Worm (Caenorhabditis elegans): ENCODE measurements around the gene str-221.

ce11 chrV:1620537-1620936 lies 19.6 kb upstream of the str-221 start:
- TF ChIP-seq pqm-1 (tag; optimal IDR thresholded peaks at IDR 0.05) (no peak), nhr-12 (tag; optimal IDR thresholded peaks at IDR 0.05) (no peak), lin-13 (GFP tag; optimal IDR thresholded peaks at IDR 0.05) (no peak), fkh-8 (tag; optimal IDR thresholded peaks at IDR 0.05) (no peak), lin-39 (tag; optimal IDR thresholded peaks at IDR 0.05) (no peak), fos-1 (tag; optimal IDR thresholded peaks at IDR 0.05) (no peak), dpl-1 (GFP tag; optimal IDR thresholded peaks at IDR 0.05) (no peak), jun-1 (tag; optimal IDR thresholded peaks at IDR 0.05) (no peak), ces-1 (GFP tag; optimal IDR thresholded peaks at IDR 0.05) (no peak), snu-23 (GFP tag; optimal IDR thresholded peaks at IDR 0.05) (no peak), rnt-1 (tag; optimal IDR thresholded peaks at IDR 0.05) (no peak), efl-1 (optimal IDR thresholded peaks at IDR 0.05) (no peak), efl-1 (GFP tag; optimal IDR thresholded peaks at IDR 0.05 in 1 of 2) (no peak), aly-2 (tag; optimal IDR thresholded peaks at IDR 0.05) (no peak), unc-62 (GFP tag; optimal IDR thresholded peaks at IDR 0.05) (no peak)
